Worm (Caenorhabditis elegans) whole organism, L4 larva: ENCODE data around the gene C16A3.5.

ENCODE experiments used
- D1046.2 ChIP-seq: fragments of 200-800 bp; sonication (Bioruptor generic); IDR thresholded peaks from 2 replicates; pipeline ENCODE4 v1.3.6; 2022; ENCODE audit warnings: missing genetic modification characterization, missing compliant biosample characterization
- F10B5.3 ChIP-seq: sonication (generic microtip); optimal IDR thresholded peaks from 2 replicates; lab custom pipeline; 2016; ENCODE audit warnings: mild to moderate bottlenecking, missing genetic modification characterization, missing compliant biosample characterization
- F26F4.8 ChIP-seq: fragments of 200-800 bp; sonication (Bioruptor generic); conservative IDR thresholded peaks from 2 replicates; pipeline ENCODE4 v1.3.6; 2022; ENCODE audit warnings: missing genetic modification characterization, missing compliant biosample characterization
- F49E8.2 ChIP-seq: sonication (generic microtip); optimal IDR thresholded peaks from 2 replicates; lab custom pipeline; 2016; ENCODE audit warnings: missing compliant biosample characterization, mild to moderate bottlenecking, missing genetic modification characterization, borderline replicate concordance
- R02D3.7 ChIP-seq: fragments of 150-350 bp; sonication (generic microtip); optimal IDR thresholded peaks from 3 replicates; lab custom pipeline; 2014; ENCODE audit warnings: missing biosample characterization, missing genetic modification characterization
- T20F7.1 ChIP-seq: fragments of 200-800 bp; sonication (Bioruptor generic); optimal IDR thresholded peaks from 2 replicates; lab custom pipeline; 2018; ENCODE audit warnings: mild to moderate bottlenecking, missing genetic modification characterization, missing compliant biosample characterization
- T26A8.4 ChIP-seq: fragments of 200-800 bp; sonication (Bioruptor generic); IDR thresholded peaks from 2 replicates; pipeline ENCODE4 v1.3.6; 2022; ENCODE audit warnings: missing genetic modification characterization, missing compliant biosample characterization
- aly-2 ChIP-seq: sonication (generic microtip); optimal IDR thresholded peaks from 2 replicates; lab custom pipeline; 2018; ENCODE audit warnings: missing biosample characterization, missing genetic modification characterization
- ceh-20 ChIP-seq: fragments of 200-800 bp; sonication (Bioruptor generic); IDR thresholded peaks from 2 replicates; pipeline ENCODE4 v1.3.6; 2022; ENCODE audit warnings: missing genetic modification reagents, missing genetic modification characterization, missing compliant biosample characterization
- ceh-82 ChIP-seq: sonication (generic microtip); optimal IDR thresholded peaks from 2 replicates; lab custom pipeline; 2017; ENCODE audit warnings: missing biosample characterization, missing genetic modification characterization
- daf-16 ChIP-seq, 3 experiments: sonication (generic microtip); optimal IDR thresholded peaks; 2 replicates each; lab custom pipeline; 2016 to 2017; ENCODE audit warnings: missing genetic modification characterization in 3 of 3, missing genetic modification reagents in 3 of 3, mild to moderate bottlenecking in 2 of 3, missing compliant biosample characterization in 2 of 3, missing biosample characterization in 1 of 3, moderate library complexity in 1 of 3
- daf-8 ChIP-seq: fragments of 200-800 bp; sonication (Bioruptor generic); IDR thresholded peaks from 2 replicates; pipeline ENCODE4 v1.3.6; 2022; ENCODE audit warnings: missing genetic modification characterization, missing compliant biosample characterization
- dmd-8 ChIP-seq: fragments of 200-800 bp; sonication (Bioruptor generic); IDR thresholded peaks from 2 replicates; pipeline ENCODE4 v1.3.6; 2022; ENCODE audit warnings: missing genetic modification characterization, missing compliant biosample characterization
- dpl-1 ChIP-seq: fragments of 150-350 bp; optimal IDR thresholded peaks from 2 replicates; lab custom pipeline; 2014; ENCODE audit warnings: missing biosample characterization, missing genetic modification reagents, missing genetic modification characterization
- duxl-1 ChIP-seq: sonication (generic microtip); optimal IDR thresholded peaks from 2 replicates; lab custom pipeline; 2016; ENCODE audit warnings: mild to moderate bottlenecking, missing genetic modification characterization, moderate library complexity, missing compliant biosample characterization; ENCODE audit not compliant: poor library complexity
- egl-27 ChIP-seq: sonication (generic microtip); optimal IDR thresholded peaks from 3 replicates; lab custom pipeline; 2017; ENCODE audit warnings: missing biosample characterization, missing genetic modification reagents, missing genetic modification characterization
- fos-1 ChIP-seq: fragments of 150-350 bp; optimal IDR thresholded peaks from 2 replicates; lab custom pipeline; 2014; ENCODE audit warnings: missing biosample characterization, missing genetic modification characterization
- gei-8 ChIP-seq: fragments of 200-800 bp; sonication (Bioruptor generic); optimal IDR thresholded peaks from 2 replicates; lab custom pipeline; 2018; ENCODE audit warnings: mild to moderate bottlenecking, missing genetic modification characterization, missing compliant biosample characterization
- hif-1 ChIP-seq, 2 experiments: sonication (generic microtip); optimal IDR thresholded peaks; 2 replicates each; lab custom pipeline; 2016 to 2017; ENCODE audit warnings: missing compliant biosample characterization in 2 of 2, missing genetic modification characterization in 2 of 2, missing genetic modification reagents in 2 of 2, missing genotype in 2 of 2, mild to moderate bottlenecking in 1 of 2
- hlh-11 ChIP-seq: fragments of 200-800 bp; sonication (Bioruptor generic); optimal IDR thresholded peaks from 2 replicates; lab custom pipeline; 2018; ENCODE audit warnings: mild to moderate bottlenecking, missing genetic modification characterization, missing compliant biosample characterization
- hmg-1.1 ChIP-seq: fragments of 200-800 bp; sonication (Bioruptor generic); IDR thresholded peaks from 2 replicates; pipeline ENCODE4 v1.3.6; 2022; ENCODE audit warnings: missing genetic modification reagents, missing genetic modification characterization, missing compliant biosample characterization
- jun-1 ChIP-seq: fragments of 150-350 bp; optimal IDR thresholded peaks from 2 replicates; lab custom pipeline; 2014; ENCODE audit warnings: missing biosample characterization, missing genetic modification reagents, missing genetic modification characterization
- lim-7 ChIP-seq: fragments of 200-800 bp; sonication (Bioruptor generic); IDR thresholded peaks from 2 replicates; pipeline ENCODE4 v1.3.6; 2022; ENCODE audit warnings: missing genetic modification characterization, missing compliant biosample characterization
- lin-38 ChIP-seq: fragments of 200-800 bp; sonication (Bioruptor generic); IDR thresholded peaks from 2 replicates; pipeline ENCODE4 v1.3.6; 2022; ENCODE audit warnings: missing genetic modification reagents, missing genetic modification characterization, missing compliant biosample characterization
- lin-39 ChIP-seq: fragments of 150-350 bp; optimal IDR thresholded peaks from 2 replicates; lab custom pipeline; 2014; ENCODE audit warnings: missing biosample characterization, missing genetic modification reagents, missing genetic modification characterization
- madf-5 ChIP-seq, 2 experiments: fragments of 200-800 bp; sonication (Bioruptor generic); IDR thresholded peaks; 2 replicates each; pipeline ENCODE4 v1.3.6; 2022; ENCODE audit warnings: missing compliant biosample characterization in 2 of 2, missing genetic modification characterization in 2 of 2
- mdl-1 ChIP-seq, 2 experiments: fragments of 150-350 bp in 1 of 2; sonication (generic microtip) in 1 of 2; optimal IDR thresholded peaks; 2 replicates each; lab custom pipeline; 2014 to 2017; ENCODE audit warnings: missing biosample characterization in 2 of 2, missing genetic modification characterization in 2 of 2
- mdt-29 ChIP-seq: fragments of 200-800 bp; sonication (Bioruptor generic); IDR thresholded peaks from 2 replicates; pipeline ENCODE4 v1.3.6; 2022; ENCODE audit warnings: missing genetic modification reagents, missing genetic modification characterization, missing compliant biosample characterization
- nhr-10 ChIP-seq: fragments of 150-350 bp; optimal IDR thresholded peaks from 2 replicates; lab custom pipeline; 2014; ENCODE audit warnings: missing biosample characterization, missing genetic modification characterization
- nhr-237 ChIP-seq: sonication (generic microtip); optimal IDR thresholded peaks from 2 replicates; lab custom pipeline; 2017; ENCODE audit warnings: missing biosample characterization, missing genetic modification characterization
- nhr-25 ChIP-seq: sonication (generic microtip); optimal IDR thresholded peaks from 2 replicates; lab custom pipeline; 2017; ENCODE audit warnings: missing genetic modification characterization, mild to moderate bottlenecking, missing compliant biosample characterization, antibody characterized with exemption, moderate library complexity, borderline replicate concordance; ENCODE audit not compliant: insufficient read depth
- nhr-28 ChIP-seq: fragments of 150-350 bp; optimal IDR thresholded peaks from 2 replicates; lab custom pipeline; 2014; ENCODE audit warnings: missing biosample characterization, missing genetic modification characterization
- nhr-41 ChIP-seq: fragments of 200-800 bp; sonication (Bioruptor generic); IDR thresholded peaks from 2 replicates; pipeline ENCODE4 v1.3.6; 2022; ENCODE audit warnings: missing genetic modification reagents, missing genetic modification characterization, missing compliant biosample characterization
- nhr-76 ChIP-seq: fragments of 150-350 bp; optimal IDR thresholded peaks from 2 replicates; lab custom pipeline; 2014; ENCODE audit warnings: missing biosample characterization, missing genetic modification characterization
- rbr-2 ChIP-seq: sonication (generic microtip); optimal IDR thresholded peaks from 2 replicates; lab custom pipeline; 2016; ENCODE audit warnings: missing genotype, missing genetic modification characterization, missing compliant biosample characterization
- snpc-4 ChIP-seq: fragments of 150-350 bp; optimal IDR thresholded peaks from 2 replicates; lab custom pipeline; 2014; ENCODE audit warnings: missing biosample characterization, missing genetic modification characterization
- tra-1 ChIP-seq: fragments of 200-800 bp; sonication (Bioruptor generic); IDR thresholded peaks from 2 replicates; pipeline ENCODE4 v1.3.6; 2022; ENCODE audit warnings: missing genetic modification reagents, missing genetic modification characterization, missing compliant biosample characterization
- unc-130 ChIP-seq: sonication (generic microtip); optimal IDR thresholded peaks from 2 replicates; lab custom pipeline; 2016; ENCODE audit warnings: missing genetic modification reagents, missing genetic modification characterization, missing compliant biosample characterization
- unc-62 ChIP-seq, 3 experiments: fragments of 150-350 bp in 1 of 3; sonication (generic microtip); optimal IDR thresholded peaks in 2 of 3; peaks in 1 of 3; 1 replicate in 1 of 3; 2 replicates in 2 of 3; lab custom pipeline; 2014 to 2017; ENCODE audit warnings: missing biosample characterization in 3 of 3, missing genetic modification characterization in 3 of 3, missing genetic modification reagents in 3 of 3, missing genotype in 1 of 3
- vab-7 ChIP-seq: fragments of 200-800 bp; sonication (Bioruptor generic); IDR thresholded peaks from 2 replicates; pipeline ENCODE4 v1.3.6; 2022; ENCODE audit warnings: missing genetic modification reagents, missing genetic modification characterization, missing compliant biosample characterization
- zag-1 ChIP-seq: fragments of 150-350 bp; optimal IDR thresholded peaks from 2 replicates; lab custom pipeline; 2014; ENCODE audit warnings: missing biosample characterization, missing genetic modification characterization
- zfp-3 ChIP-seq: fragments of 200-800 bp; sonication (Bioruptor generic); conservative IDR thresholded peaks from 2 replicates; pipeline ENCODE4 v1.3.6; 2022; ENCODE audit warnings: missing genetic modification reagents, missing genetic modification characterization, missing compliant biosample characterization
- zip-11 ChIP-seq: fragments of 200-800 bp; sonication (Bioruptor generic); IDR thresholded peaks from 2 replicates; pipeline ENCODE4 v1.3.6; 2022; ENCODE audit warnings: missing genetic modification characterization, missing compliant biosample characterization
- ztf-11 ChIP-seq: fragments of 150-350 bp; optimal IDR thresholded peaks from 2 replicates; lab custom pipeline; 2014; ENCODE audit warnings: missing biosample characterization, missing genetic modification characterization

C16A3.5 gene

DNA sequence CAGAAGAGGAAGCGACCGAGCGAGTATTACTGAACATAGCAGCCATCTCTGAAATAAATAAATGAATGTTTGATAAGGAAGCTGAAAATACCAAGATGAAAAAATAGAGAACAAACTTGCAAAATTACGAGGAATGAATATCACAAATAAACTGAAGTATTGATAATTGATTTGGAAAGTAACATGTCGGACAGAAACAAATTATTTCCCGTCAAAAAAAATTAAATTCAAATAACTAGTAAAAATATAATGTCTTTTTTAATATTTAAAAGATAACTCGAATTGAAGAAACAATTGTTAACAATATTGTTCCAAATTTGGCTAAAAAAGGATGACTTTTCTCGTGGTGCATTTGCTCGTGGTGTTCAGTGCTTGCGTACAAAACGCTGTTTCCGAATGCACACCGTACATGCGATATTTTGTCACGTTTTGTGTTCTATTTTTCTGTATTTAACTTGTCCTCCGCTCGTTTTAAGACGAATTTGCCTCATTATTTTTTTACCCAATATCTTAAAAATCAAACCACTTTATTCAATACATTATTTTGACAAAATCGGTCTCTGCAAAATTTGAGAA, 38.6 kb upstream of the C16A3.5 start, which contains the start of gene rpn-13 (continued):
- TF ChIP-seq dpl-1 (GFP tag; lab: Kevin White, UChicago) (peak; percentile 51), aly-2 (tag; lab: Kevin White, UChicago) (no peak), rbr-2 (tag; lab: Kevin White, UChicago) (peak; percentile 31), fos-1 (tag; lab: Kevin White, UChicago) (no peak), ceh-20 (GFP tag; lab: Robert Waterston, UW) (no peak), mdt-29 (GFP tag; lab: Robert Waterston, UW) (no peak), nhr-76 (tag; lab: Kevin White, UChicago) (no peak), unc-62 (GFP tag; optimal IDR thresholded peaks at IDR 0.05 in 1 of 2; lab: Kevin White, UChicago) (peak in 1 of 2 experiments; percentile 94), unc-62 (tag; optimal IDR thresholded peaks at IDR 0.05; lab: Kevin White, UChicago) (no peak), hif-1 (tag; optimal IDR thresholded peaks at IDR 0.05; lab: Kevin White, UChicago) (peak in 1 of 2 experiments; percentile 19), nhr-28 (tag; lab: Kevin White, UChicago) (peak; percentile 5), ceh-82 (tag; lab: Kevin White, UChicago) (no peak), madf-5 (GFP tag; IDR thresholded peaks at IDR 0.05; lab: Robert Waterston, UW) (no peak), hlh-11 (tag; lab: Kevin White, UChicago) (peak; percentile 36), D1046.2 (GFP tag; lab: Robert Waterston, UW) (no peak), snpc-4 (tag; lab: Kevin White, UChicago) (no peak), F49E8.2 (tag; lab: Kevin White, UChicago) (no peak), tra-1 (no peak), daf-8 (no peak), lim-7 (GFP tag; lab: Robert Waterston, UW) (no peak), zag-1 (tag; lab: Kevin White, UChicago) (no peak), nhr-237 (tag; lab: Kevin White, UChicago) (no peak), jun-1 (tag; lab: Kevin White, UChicago) (no peak), lin-38 (GFP tag; lab: Robert Waterston, UW) (no peak), daf-16 (GFP tag; optimal IDR thresholded peaks at IDR 0.05; lab: Kevin White, UChicago) (no peak), daf-16 (tag; optimal IDR thresholded peaks at IDR 0.05; lab: Kevin White, UChicago) (peak; percentile 49)
- TF ChIP-seq, all 104 proteins: peak for 18

- TF ChIP-seq zip-11 (GFP tag; lab: Robert Waterston, UW) (no peak), ceh-82 (tag; lab: Kevin White, UChicago) (no peak), nhr-25 (tag; lab: Kevin White, UChicago) (no peak), R02D3.7 (tag; lab: Kevin White, UChicago) (no peak)
- TF ChIP-seq, all 104 proteins: peak for 0
Measured at ce11 chrIII:6343229-6343628, 37.3 kb upstream of the C16A3.5 start, which contains the start of gene C56G2.9. Gene C56G2.9 (minus strand): TSS chrIII:6343329.

DNA sequence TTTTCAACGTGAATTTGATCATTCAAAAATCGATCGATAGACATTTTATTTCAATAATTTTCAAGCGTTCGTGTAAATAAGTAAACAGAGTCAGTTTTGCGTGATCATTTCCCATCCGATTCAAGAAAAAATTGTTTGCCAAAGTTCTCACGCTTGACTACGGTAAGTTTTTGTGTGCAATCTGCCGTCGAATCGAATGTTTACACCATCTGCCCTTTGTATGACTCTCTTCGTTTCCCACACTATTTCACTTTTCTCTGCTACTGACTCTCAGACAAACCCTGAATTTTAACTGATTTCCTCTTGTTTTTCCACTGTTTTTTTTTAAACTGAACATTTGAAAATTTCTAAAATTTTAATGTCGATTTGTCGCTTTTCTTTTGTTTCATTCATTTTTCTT, 35.8 kb upstream of the C16A3.5 start:
- TF ChIP-seq daf-8: no peak
- no peak for TF ChIP-seq zag-1 (tag; lab: Kevin White, UChicago)
- TF ChIP-seq zfp-3 (GFP tag; lab: Robert Waterston, UW): no peak
- peak; percentile 66 for TF ChIP-seq T26A8.4 (GFP tag; lab: Robert Waterston, UW)
- TF ChIP-seq hmg-1.1: peak; percentile 81
- no peak for TF ChIP-seq gei-8 (GFP tag; lab: Kevin White, UChicago)
- no peak for TF ChIP-seq ztf-11 (tag; lab: Kevin White, UChicago)
- TF ChIP-seq madf-5 (GFP tag; IDR thresholded peaks at IDR 0.05; lab: Robert Waterston, UW): no peak
- peak; percentile 34 for TF ChIP-seq unc-130
- TF ChIP-seq nhr-10 (tag; lab: Kevin White, UChicago): peak; percentile 38
- TF ChIP-seq nhr-76 (tag; lab: Kevin White, UChicago): no peak
- TF ChIP-seq nhr-28 (tag; lab: Kevin White, UChicago): peak; percentile 50
- no peak for TF ChIP-seq lin-39 (tag; lab: Kevin White, UChicago)
- TF ChIP-seq jun-1 (tag; lab: Kevin White, UChicago): peak; percentile 43
- TF ChIP-seq nhr-41 (GFP tag; lab: Robert Waterston, UW): no peak
- TF ChIP-seq F10B5.3 (tag; lab: Kevin White, UChicago): no peak
- TF ChIP-seq vab-7 (GFP tag; lab: Robert Waterston, UW): no peak
- TF ChIP-seq duxl-1 (tag; lab: Kevin White, UChicago): no peak
- TF ChIP-seq mdl-1 (tag; optimal IDR thresholded peaks at IDR 0.05; lab: Kevin White, UChicago): peak in 1 of 2 experiments; percentile 78
- TF ChIP-seq D1046.2 (GFP tag; lab: Robert Waterston, UW): no peak
- TF ChIP-seq F26F4.8 (GFP tag; lab: Robert Waterston, UW): no peak
- peak; percentile 58; the same call in 1 of the 2 replicates for TF ChIP-seq mdt-29 (GFP tag; lab: Robert Waterston, UW)
- peak; percentile 73 for TF ChIP-seq hlh-11 (tag; lab: Kevin White, UChicago)
- TF ChIP-seq dmd-8: no peak
- peak; percentile 75 for TF ChIP-seq dpl-1 (GFP tag; lab: Kevin White, UChicago)
- TF ChIP-seq T20F7.1 (GFP tag; lab: Kevin White, UChicago): peak; percentile 55
- TF ChIP-seq egl-27 (tag; lab: Kevin White, UChicago): no peak
- TF ChIP-seq lim-7 (GFP tag; lab: Robert Waterston, UW): 0 out of 2 replicates have a peak, but pooled peaks have one; percentile 51
